Worm (Caenorhabditis elegans) whole organism, L4/young adult: ENCODE measurements around the gene C27C12.1.
A peak's percentile ranks its signal among the peaks of the same experiment; 100 is the strongest.

ENCODE experiments used
- W03F9.2 ChIP-seq: fragments of 150-350 bp; optimal IDR thresholded peaks from 2 replicates; lab custom pipeline; 2014; ENCODE audit warnings: missing biosample characterization, missing genetic modification characterization
- dao-5 ChIP-seq: sonication (generic microtip); optimal IDR thresholded peaks from 2 replicates; lab custom pipeline; 2016; ENCODE audit warnings: missing genotype, missing genetic modification characterization, moderate library complexity, missing compliant biosample characterization
- him-1 ChIP-seq: sonication (generic microtip); optimal IDR thresholded peaks from 2 replicates; lab custom pipeline; 2016; ENCODE audit warnings: missing genotype, missing genetic modification reagents, missing genetic modification characterization, missing compliant biosample characterization

C27C12.1 gene

ce11 chrX:14868200-14868599, 14.6 kb upstream of the C27C12.1 start, which contains the start of gene F31F6.1:
F31F6.1 (minus strand) TSS chrX:14868300.
- no peak for TF ChIP-seq him-1 (tag; lab: Kevin White, UChicago)
- no peak for TF ChIP-seq W03F9.2 (tag; lab: Kevin White, UChicago)
- TF ChIP-seq dao-5 (tag; lab: Kevin White, UChicago), result no peak

- TF ChIP-seq dao-5 (tag; lab: Kevin White, UChicago) (no peak), W03F9.2 (tag; lab: Kevin White, UChicago) (no peak), him-1 (tag; lab: Kevin White, UChicago) (no peak)
Measured at ce11 chrX:14865744-14866143, 12.2 kb upstream of the C27C12.1 start, which contains the start of gene C27C12.3. C27C12.3 (minus strand) TSS chrX:14865844.

ce11 chrX:14861752-14862151, 8.2 kb upstream of the C27C12.1 start, which contains the start of gene dmd-4:
dmd-4 (minus strand) TSS chrX:14861852.
- no peak for TF ChIP-seq W03F9.2 (tag; lab: Kevin White, UChicago)
- TF ChIP-seq him-1 (tag; lab: Kevin White, UChicago), result no peak

DNA sequence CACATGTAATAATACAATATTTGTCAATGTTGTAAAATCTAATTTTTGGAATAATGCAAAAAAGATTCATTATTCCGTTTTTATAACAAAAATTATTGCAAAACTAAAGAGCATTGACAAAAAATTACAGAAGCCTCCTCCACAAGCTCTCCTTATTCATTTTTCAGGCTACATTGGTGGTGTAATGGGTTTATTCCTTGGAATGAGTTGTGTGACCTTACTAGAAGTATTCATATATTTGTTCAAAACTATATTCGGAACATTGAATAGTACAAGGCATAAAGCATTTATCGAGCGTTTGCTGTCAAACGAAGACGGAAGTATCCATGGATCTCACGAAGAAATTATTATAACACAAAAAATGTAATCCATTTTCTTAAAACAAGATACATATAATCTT, 1.7 kb downstream of the C27C12.1 start:
- no peak for TF ChIP-seq him-1 (tag; lab: Kevin White, UChicago)
- no peak for TF ChIP-seq dao-5 (tag; lab: Kevin White, UChicago)
- no peak for TF ChIP-seq W03F9.2 (tag; lab: Kevin White, UChicago)

- TF ChIP-seq W03F9.2 (tag; lab: Kevin White, UChicago), result no peak
- no peak for TF ChIP-seq him-1 (tag; lab: Kevin White, UChicago)
- no peak for TF ChIP-seq dao-5 (tag; lab: Kevin White, UChicago)
Measured at ce11 chrX:14849054-14849453, 4.5 kb downstream of the C27C12.1 start, which contains the start of gene acd-3. acd-3 (plus strand) TSS chrX:14849275.

DNA sequence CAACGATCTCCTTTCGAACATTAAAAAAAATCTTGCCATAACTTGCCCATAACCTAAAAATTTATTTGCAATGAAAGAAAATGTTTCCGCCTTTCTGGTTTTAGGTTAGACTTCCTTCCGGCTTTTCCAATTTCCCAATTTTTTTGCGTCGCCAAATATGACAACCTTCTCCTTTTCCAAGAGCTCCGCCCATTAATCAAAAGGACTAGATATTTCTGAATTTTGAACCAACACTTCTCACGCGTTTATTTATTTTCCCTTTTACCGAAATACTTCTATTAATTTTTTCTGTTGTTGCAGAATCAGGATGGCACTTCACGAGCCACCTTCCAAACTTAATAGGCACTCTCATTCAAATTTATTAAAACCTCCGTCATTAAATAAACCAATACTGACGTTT, 7.9 kb downstream of the C27C12.1 start, which contains the start of gene egrh-1:
Gene egrh-1 (plus strand): TSS at position 301 of the 400 bp plus-strand sequence.
- TF ChIP-seq him-1 (tag; lab: Kevin White, UChicago) (no peak), W03F9.2 (tag; lab: Kevin White, UChicago) (no peak), dao-5 (tag; lab: Kevin White, UChicago) (no peak)

- TF ChIP-seq W03F9.2 (tag; lab: Kevin White, UChicago) (no peak), dao-5 (tag; lab: Kevin White, UChicago) (no peak), him-1 (tag; lab: Kevin White, UChicago) (no peak)
Measured at ce11 chrX:14844481-14844880, 9.1 kb downstream of the C27C12.1 start.

ce11 chrX:14842846-14843369, 10.7 kb downstream of the C27C12.1 start:
- TF ChIP-seq dao-5 (tag; lab: Kevin White, UChicago) (no peak), him-1 (tag; lab: Kevin White, UChicago) (no peak), W03F9.2 (tag; lab: Kevin White, UChicago) (no peak)

ce11 chrX:14841030-14841429, 12.5 kb downstream of the C27C12.1 start:
- TF ChIP-seq him-1 (tag; lab: Kevin White, UChicago) (peak; percentile 85), W03F9.2 (tag; lab: Kevin White, UChicago) (peak; percentile 78), dao-5 (tag; lab: Kevin White, UChicago) (no peak)

ce11 chrX:14838339-14838738, 15.2 kb downstream of the C27C12.1 start:
- TF ChIP-seq W03F9.2 (tag; lab: Kevin White, UChicago) (no peak), dao-5 (tag; lab: Kevin White, UChicago) (no peak), him-1 (tag; lab: Kevin White, UChicago) (no peak)

ce11 chrX:14831531-14831930, 22.0 kb downstream of the C27C12.1 start, which contains the start of gene dpf-2:
dpf-2 (plus strand) TSS chrX:14831831.
- no peak for TF ChIP-seq W03F9.2 (tag; lab: Kevin White, UChicago)
- no peak for TF ChIP-seq dao-5 (tag; lab: Kevin White, UChicago)
- no peak for TF ChIP-seq him-1 (tag; lab: Kevin White, UChicago)

- no peak for TF ChIP-seq him-1 (tag; lab: Kevin White, UChicago)
Measured at ce11 chrX:14828766-14829165, 24.8 kb downstream of the C27C12.1 start.

DNA sequence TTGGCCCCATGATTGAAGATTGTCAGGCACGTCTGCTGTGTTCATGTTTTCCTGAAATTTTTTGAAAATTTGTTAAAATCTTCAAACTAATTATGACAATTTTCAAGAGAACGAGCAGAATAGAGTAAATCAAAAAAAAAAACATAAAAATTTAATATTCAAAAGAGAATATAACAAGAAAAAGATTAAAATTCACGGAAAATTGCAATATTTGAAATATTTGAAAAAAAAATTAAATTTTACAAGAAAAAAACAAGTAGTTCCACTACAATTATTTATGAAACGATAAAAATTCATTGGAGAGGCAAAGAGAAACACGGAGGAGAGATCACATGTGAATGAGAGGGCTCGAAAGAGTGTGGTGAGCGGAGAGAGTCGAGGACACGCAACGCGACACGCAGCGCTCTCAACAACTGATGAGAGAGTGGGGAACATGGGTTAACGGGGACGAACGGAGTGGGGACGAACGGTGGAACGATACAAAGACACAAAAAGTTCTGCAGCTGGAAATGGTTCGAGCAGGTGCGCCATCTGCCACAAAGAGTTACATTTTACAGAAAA, 29.0 kb downstream of the C27C12.1 start, which contains the start of gene mbk-1:
Gene mbk-1 (minus strand): TSS at position 51 of the 561 bp plus-strand sequence.
- TF ChIP-seq dao-5 (tag; lab: Kevin White, UChicago) (no peak), him-1 (tag; lab: Kevin White, UChicago) (peak; percentile 43), W03F9.2 (tag; lab: Kevin White, UChicago) (peak; percentile 71)

DNA sequence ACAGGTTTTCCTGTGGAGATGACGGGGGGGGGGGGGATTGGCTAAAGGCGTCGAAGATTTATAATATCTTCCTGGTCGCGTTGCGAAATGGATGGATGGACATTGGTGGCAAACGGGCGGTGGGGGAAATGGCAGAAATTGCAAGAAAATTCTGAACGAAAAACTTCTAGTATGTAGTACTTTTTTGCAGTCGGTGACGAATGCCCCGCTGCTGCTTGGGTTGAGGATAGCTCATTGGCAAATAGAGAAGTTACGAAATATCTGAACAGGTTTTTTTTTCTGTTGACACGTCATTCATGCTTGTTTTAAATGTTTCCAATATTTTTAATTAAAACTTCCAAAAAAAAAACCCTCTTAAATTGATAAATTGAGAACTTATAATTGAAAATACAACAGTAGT, 34.1 kb downstream of the C27C12.1 start:
- TF ChIP-seq dao-5 (tag; lab: Kevin White, UChicago) (no peak), W03F9.2 (tag; lab: Kevin White, UChicago) (no peak), him-1 (tag; lab: Kevin White, UChicago) (no peak)
